Worm (Caenorhabditis elegans) whole organism, midembryonic: ENCODE results near the gene osta-1.

Experiments used
- T22C8.4 ChIP-seq: fragments of 200-800 bp; sonication (Bioruptor generic); IDR thresholded peaks from 2 replicates; pipeline ENCODE4 v1.3.6; 2022; ENCODE audit warnings: missing genetic modification characterization, missing compliant biosample characterization
- cog-1 ChIP-seq: sonication (generic microtip); optimal IDR thresholded peaks from 2 replicates; lab custom pipeline; 2016; ENCODE audit warnings: missing genetic modification characterization, missing compliant biosample characterization
- ref-1 ChIP-seq: fragments of 200-800 bp; sonication (Bioruptor generic); conservative IDR thresholded peaks from 2 replicates; pipeline ENCODE4 v1.3.6; 2022; ENCODE audit warnings: missing genetic modification reagents, missing genetic modification characterization, missing compliant biosample characterization
- ztf-23 ChIP-seq: fragments of 200-800 bp; sonication (Bioruptor generic); IDR thresholded peaks from 2 replicates; pipeline ENCODE4 v1.3.6; 2022; ENCODE audit warnings: missing genetic modification reagents, missing genetic modification characterization, missing compliant biosample characterization

ce11 chrII:47280-47679 is 40.8 kb downstream of the osta-1 start, which contains the start of gene C23H3.5:
- TF ChIP-seq cog-1 (tag; lab: Kevin White, UChicago) = no peak
- TF ChIP-seq T22C8.4 = no peak
- no peak for TF ChIP-seq ztf-23 (GFP tag; lab: Robert Waterston, UW)
- no peak for TF ChIP-seq ref-1 (GFP tag; lab: Robert Waterston, UW)
